Worm (Caenorhabditis elegans) whole organism, late embryonic: ENCODE results near the gene F53F1.4.

Experiments used
- C08G9.2 ChIP-seq: sonication (generic microtip); optimal IDR thresholded peaks from 2 replicates; lab custom pipeline; 2016; ENCODE audit warnings: mild to moderate bottlenecking, missing genetic modification characterization, moderate library complexity, missing compliant biosample characterization
- C38D4.7 ChIP-seq: fragments of 200-800 bp; sonication (Bioruptor generic); optimal IDR thresholded peaks from 2 replicates; lab custom pipeline; 2018; ENCODE audit warnings: mild to moderate bottlenecking, missing genetic modification characterization, moderate library complexity, missing compliant biosample characterization
- F13H6.1 ChIP-seq: sonication (generic microtip); optimal IDR thresholded peaks from 2 replicates; lab custom pipeline; 2016; ENCODE audit warnings: missing genetic modification characterization, missing compliant biosample characterization
- K09A11.1 ChIP-seq: sonication (generic microtip); optimal IDR thresholded peaks from 2 replicates; lab custom pipeline; 2017; ENCODE audit warnings: antibody characterized with exemption, mild to moderate bottlenecking, missing genetic modification characterization, missing compliant biosample characterization; ENCODE audit not compliant: insufficient read depth
- T23F11.4 ChIP-seq: fragments of 200-800 bp; sonication (Bioruptor generic); optimal IDR thresholded peaks from 2 replicates; lab custom pipeline; 2018; ENCODE audit warnings: mild to moderate bottlenecking, missing genetic modification characterization, missing compliant biosample characterization
- Y22D7AL.16 ChIP-seq: sonication (generic microtip); optimal IDR thresholded peaks from 2 replicates; lab custom pipeline; 2016; ENCODE audit warnings: missing genetic modification characterization, missing compliant biosample characterization
- ama-1 ChIP-seq: fragments of 150-350 bp; optimal IDR thresholded peaks from 2 replicates; lab custom pipeline; 2014
- ceh-14 ChIP-seq: sonication (generic microtip); optimal IDR thresholded peaks from 2 replicates; lab custom pipeline; 2016; ENCODE audit warnings: missing genotype, missing genetic modification characterization, missing compliant biosample characterization
- ceh-18 ChIP-seq: sonication (generic microtip); optimal IDR thresholded peaks from 2 replicates; lab custom pipeline; 2016; ENCODE audit warnings: missing genetic modification characterization, missing compliant biosample characterization
- ceh-19 ChIP-seq: fragments of 200-800 bp; sonication (Bioruptor generic); optimal IDR thresholded peaks from 2 replicates; lab custom pipeline; 2018; ENCODE audit warnings: mild to moderate bottlenecking, missing genetic modification characterization, missing compliant biosample characterization
- ceh-31 ChIP-seq: sonication (generic microtip); optimal IDR thresholded peaks from 2 replicates; lab custom pipeline; 2016; ENCODE audit warnings: missing genetic modification characterization, missing compliant biosample characterization
- ceh-34 ChIP-seq: sonication (generic microtip); optimal IDR thresholded peaks from 2 replicates; lab custom pipeline; 2016; ENCODE audit warnings: mild to moderate bottlenecking, missing genetic modification characterization, missing compliant biosample characterization
- ceh-6 ChIP-seq: fragments of 200-800 bp; sonication (Bioruptor generic); optimal IDR thresholded peaks from 2 replicates; lab custom pipeline; 2018; ENCODE audit warnings: mild to moderate bottlenecking, missing genetic modification characterization, missing compliant biosample characterization
- elt-2 ChIP-seq: sonication (generic microtip); optimal IDR thresholded peaks from 2 replicates; lab custom pipeline; 2016; ENCODE audit warnings: missing genetic modification reagents, missing genetic modification characterization, missing compliant biosample characterization
- hlh-13 ChIP-seq: fragments of 200-800 bp; sonication (Bioruptor generic); optimal IDR thresholded peaks from 2 replicates; lab custom pipeline; 2018; ENCODE audit warnings: mild to moderate bottlenecking, missing genetic modification characterization, missing compliant biosample characterization
- hlh-8 ChIP-seq: sonication (generic microtip); optimal IDR thresholded peaks from 2 replicates; lab custom pipeline; 2016; ENCODE audit warnings: missing genotype, missing genetic modification characterization, missing compliant biosample characterization
- lim-6 ChIP-seq: sonication (generic microtip); optimal IDR thresholded peaks from 2 replicates; lab custom pipeline; 2016; ENCODE audit warnings: missing genetic modification characterization, missing compliant biosample characterization
- madf-2 ChIP-seq: sonication (generic microtip); optimal IDR thresholded peaks from 2 replicates; lab custom pipeline; 2017; ENCODE audit warnings: missing genetic modification characterization, missing compliant biosample characterization
- nfya-1 ChIP-seq: sonication (generic microtip); optimal IDR thresholded peaks from 2 replicates; lab custom pipeline; 2017; ENCODE audit warnings: missing genetic modification characterization, mild to moderate bottlenecking, missing compliant biosample characterization, antibody characterized with exemption, moderate library complexity
- nhr-232 ChIP-seq: sonication (generic microtip); optimal IDR thresholded peaks from 2 replicates; lab custom pipeline; 2016; ENCODE audit warnings: missing genetic modification characterization, missing compliant biosample characterization
- npax-4 ChIP-seq: sonication (generic microtip); optimal IDR thresholded peaks from 2 replicates; lab custom pipeline; 2016; ENCODE audit warnings: missing genetic modification characterization, missing compliant biosample characterization
- odd-2 ChIP-seq: sonication (generic microtip); optimal IDR thresholded peaks from 2 replicates; lab custom pipeline; 2017; ENCODE audit warnings: antibody characterized with exemption, mild to moderate bottlenecking, missing genetic modification characterization, missing compliant biosample characterization
- pag-3 ChIP-seq: sonication (generic microtip); optimal IDR thresholded peaks from 2 replicates; lab custom pipeline; 2016; ENCODE audit warnings: missing compliant biosample characterization, missing genetic modification characterization, borderline replicate concordance
- pax-1 ChIP-seq: fragments of 150-350 bp; optimal IDR thresholded peaks from 2 replicates; lab custom pipeline; 2014; ENCODE audit warnings: missing biosample characterization, missing genetic modification characterization
- pha-2 ChIP-seq: sonication (generic microtip); optimal IDR thresholded peaks from 2 replicates; lab custom pipeline; 2017; ENCODE audit warnings: mild to moderate bottlenecking, missing genetic modification characterization, missing compliant biosample characterization
- pros-1 ChIP-seq: fragments of 150-350 bp; optimal IDR thresholded peaks from 2 replicates; lab custom pipeline; 2014; ENCODE audit warnings: missing biosample characterization, missing genetic modification reagents, missing genetic modification characterization
- ref-2 ChIP-seq: sonication (generic microtip); optimal IDR thresholded peaks from 2 replicates; lab custom pipeline; 2016; ENCODE audit warnings: missing genetic modification characterization, missing compliant biosample characterization
- rnt-1 ChIP-seq: sonication (generic microtip); optimal IDR thresholded peaks from 2 replicates; lab custom pipeline; 2016; ENCODE audit warnings: missing genetic modification characterization, missing compliant biosample characterization
- sox-2 ChIP-seq: fragments of 200-800 bp; sonication (Bioruptor generic); IDR thresholded peaks from 2 replicates; pipeline ENCODE4 v1.3.6; 2022; ENCODE audit warnings: missing genetic modification reagents, missing genetic modification characterization, missing compliant biosample characterization
- sox-4 ChIP-seq: sonication (generic microtip); optimal IDR thresholded peaks from 2 replicates; lab custom pipeline; 2017; ENCODE audit warnings: mild to moderate bottlenecking, missing genetic modification characterization, inconsistent platforms, missing compliant biosample characterization
- ttx-3 ChIP-seq: sonication (generic microtip); optimal IDR thresholded peaks from 2 replicates; lab custom pipeline; 2016; ENCODE audit warnings: missing genetic modification reagents, missing genetic modification characterization, missing compliant biosample characterization
- unc-3 ChIP-seq, 2 experiments: fragments of 200-800 bp in 1 of 2; sonication (Bioruptor generic) in 1 of 2; sonication (generic microtip) in 1 of 2; conservative IDR thresholded peaks in 1 of 2; optimal IDR thresholded peaks in 1 of 2; 2 replicates each; pipeline versions ENCODE4 v1.3.6 to Lab custom; 2016 to 2022; ENCODE audit warnings: missing compliant biosample characterization in 2 of 2, missing genetic modification characterization in 2 of 2, missing genetic modification reagents in 1 of 2
- unc-42 ChIP-seq: sonication (generic microtip); optimal IDR thresholded peaks from 2 replicates; lab custom pipeline; 2016; ENCODE audit warnings: missing genotype, missing genetic modification characterization, missing compliant biosample characterization
- unc-86 ChIP-seq: sonication (generic microtip); optimal IDR thresholded peaks from 2 replicates; lab custom pipeline; 2016; ENCODE audit warnings: missing genetic modification characterization, missing compliant biosample characterization
- zip-5 ChIP-seq: sonication (generic microtip); optimal IDR thresholded peaks from 2 replicates; lab custom pipeline; 2016; ENCODE audit warnings: missing genetic modification characterization, missing compliant biosample characterization

The F53F1.4 gene

ce11 chrV:13410688-13411087, at the start of gene F53F1.4:
Gene F53F1.4, plus strand, starts transcription at chrV:13411077.
- TF ChIP-seq Y22D7AL.16 = no peak
- TF ChIP-seq T23F11.4 (GFP tag; lab: Kevin White, UChicago) = no peak
- no peak for TF ChIP-seq hlh-13 (GFP tag; lab: Kevin White, UChicago)
- TF ChIP-seq ceh-31 = no peak
- no peak for TF ChIP-seq ttx-3
- no peak for TF ChIP-seq odd-2 (tag; lab: Kevin White, UChicago)
- no peak for TF ChIP-seq lim-6 (tag; lab: Kevin White, UChicago)
- no peak for TF ChIP-seq ceh-19
- TF ChIP-seq nfya-1 (tag; lab: Kevin White, UChicago) = no peak
- no peak for TF ChIP-seq sox-2 (GFP tag; lab: Robert Waterston, UW)
- no peak for TF ChIP-seq ceh-6 (GFP tag; lab: Kevin White, UChicago)
- no peak for TF ChIP-seq pha-2 (tag; lab: Kevin White, UChicago)
- TF ChIP-seq pax-1 = no peak
- TF ChIP-seq C08G9.2 (tag; lab: Kevin White, UChicago) = no peak
- no peak for TF ChIP-seq pros-1
- TF ChIP-seq, all 69 proteins: peak for 0

- TF ChIP-seq odd-2 (tag; lab: Kevin White, UChicago) (no peak), ceh-6 (GFP tag; lab: Kevin White, UChicago) (no peak), pag-3 (tag; lab: Kevin White, UChicago) (no peak), unc-3 (GFP tag; conservative IDR thresholded peaks at IDR 0.05; lab: Robert Waterston, UW) (no peak), unc-3 (tag; optimal IDR thresholded peaks at IDR 0.05; lab: Kevin White, UChicago) (no peak), sox-2 (GFP tag; lab: Robert Waterston, UW) (no peak)
These were observed 47.5 kb upstream of the F53F1.4 start, which contains the start of gene srg-46 for ce11 chrV:13363415-13363814. Gene srg-46, plus strand, starts transcription at chrV:13363715.

ce11 chrV:13364227-13364626, 46.6 kb upstream of the F53F1.4 start:
- TF ChIP-seq hlh-8 (tag; lab: Kevin White, UChicago) (no peak), ceh-34 (no peak), nfya-1 (tag; lab: Kevin White, UChicago) (no peak), ama-1 (no peak), C38D4.7 (GFP tag; lab: Kevin White, UChicago) (no peak), ceh-31 (no peak), sox-4 (tag; lab: Kevin White, UChicago) (no peak), sox-2 (GFP tag; lab: Robert Waterston, UW) (no peak), madf-2 (tag; lab: Kevin White, UChicago) (no peak), npax-4 (tag; lab: Kevin White, UChicago) (no peak), Y22D7AL.16 (no peak), zip-5 (no peak), hlh-13 (GFP tag; lab: Kevin White, UChicago) (no peak), ceh-14 (no peak), C08G9.2 (tag; lab: Kevin White, UChicago) (no peak), ref-2 (no peak)

- no peak for TF ChIP-seq sox-4 (tag; lab: Kevin White, UChicago)
- no peak for TF ChIP-seq nhr-232 (tag; lab: Kevin White, UChicago)
- no peak for TF ChIP-seq unc-42 (tag; lab: Kevin White, UChicago)
- no peak for TF ChIP-seq ceh-18
These were observed 44.4 kb upstream of the F53F1.4 start for ce11 chrV:13366488-13366887.

- TF ChIP-seq C38D4.7 (GFP tag; lab: Kevin White, UChicago) = no peak
- TF ChIP-seq K09A11.1 (tag; lab: Kevin White, UChicago) = no peak
- TF ChIP-seq rnt-1 (tag; lab: Kevin White, UChicago) = no peak
- TF ChIP-seq F13H6.1 (tag; lab: Kevin White, UChicago) = no peak
- TF ChIP-seq unc-86 = no peak
- no peak for TF ChIP-seq hlh-8 (tag; lab: Kevin White, UChicago)
- no peak for TF ChIP-seq ttx-3
- no peak for TF ChIP-seq sox-2 (GFP tag; lab: Robert Waterston, UW)
- TF ChIP-seq hlh-13 (GFP tag; lab: Kevin White, UChicago) = no peak
- no peak for TF ChIP-seq elt-2 (tag; lab: Kevin White, UChicago)
These were observed 43.9 kb upstream of the F53F1.4 start, which contains the start of gene srx-125 for ce11 chrV:13367024-13367423. Gene srx-125, plus strand, starts transcription at chrV:13367324.
